Fruit fly (Drosophila melanogaster) whole organism, embryonic: ENCODE results near the gene CG46465.

Source experiments
- CG10209 ChIP-seq: fragments of 200-800 bp; sonication (Bioruptor generic); optimal IDR thresholded peaks from 3 replicates; lab custom pipeline; 2017; ENCODE audit warnings: missing biosample characterization, mild to moderate bottlenecking, missing genetic modification characterization, missing genetic modification reagents
- CG10462 ChIP-seq: fragments of 200-800 bp; sonication (Bioruptor generic); optimal IDR thresholded peaks from 2 replicates; lab custom pipeline; 2016; ENCODE audit warnings: missing biosample characterization, missing genetic modification characterization
- CG11398 ChIP-seq: fragments of 200-800 bp; sonication (Bioruptor generic); optimal IDR thresholded peaks from 2 replicates; lab custom pipeline; 2016; ENCODE audit warnings: missing biosample characterization, missing genetic modification characterization
- CG12104 ChIP-seq: fragments of 200-800 bp; sonication (Bioruptor generic); optimal IDR thresholded peaks from 3 replicates; lab custom pipeline; 2016; ENCODE audit warnings: missing biosample characterization, missing genetic modification characterization
- CG12155 ChIP-seq: fragments of 200-800 bp; sonication (Bioruptor generic); optimal IDR thresholded peaks from 3 replicates; lab custom pipeline; 2016; ENCODE audit warnings: missing biosample characterization, missing genetic modification characterization
- CG12219 ChIP-seq: fragments of 200-800 bp; sonication (Bioruptor generic); optimal IDR thresholded peaks from 3 replicates; lab custom pipeline; 2018; ENCODE audit warnings: missing biosample characterization, mild to moderate bottlenecking, missing genetic modification characterization
- CG17568 ChIP-seq: fragments of 200-800 bp; sonication (Bioruptor generic); optimal IDR thresholded peaks from 2 replicates; lab custom pipeline; 2018; ENCODE audit warnings: missing biosample characterization, mild to moderate bottlenecking, missing genetic modification characterization, moderate library complexity
- CG17829 ChIP-seq: fragments of 200-800 bp; optimal IDR thresholded peaks from 2 replicates; lab custom pipeline; 2019; ENCODE audit warnings: missing biosample characterization, mild to moderate bottlenecking, missing genetic modification characterization, moderate library complexity
- CG18011 ChIP-seq: fragments of 200-800 bp; sonication (Bioruptor generic); optimal IDR thresholded peaks from 2 replicates; lab custom pipeline; 2017; ENCODE audit warnings: missing biosample characterization, missing genetic modification characterization, mild to moderate bottlenecking, moderate library complexity, missing genotype
- CG18599 ChIP-seq: fragments of 200-800 bp; sonication (Bioruptor generic); optimal IDR thresholded peaks from 3 replicates; lab custom pipeline; 2017; ENCODE audit warnings: missing biosample characterization, missing genetic modification characterization, mild to moderate bottlenecking, moderate library complexity, missing genetic modification reagents
- CG2120 ChIP-seq: fragments of 200-800 bp; sonication (Bioruptor generic); optimal IDR thresholded peaks from 3 replicates; lab custom pipeline; 2016; ENCODE audit warnings: missing biosample characterization, missing genetic modification characterization
- CG2202 ChIP-seq: fragments of 200-800 bp; sonication (Bioruptor generic); optimal IDR thresholded peaks from 2 replicates; lab custom pipeline; 2018; ENCODE audit warnings: missing biosample characterization, mild to moderate bottlenecking, missing genetic modification characterization
- CG5245 ChIP-seq: fragments of 200-800 bp; sonication (Bioruptor generic); optimal IDR thresholded peaks from 3 replicates; lab custom pipeline; 2016; ENCODE audit warnings: missing biosample characterization, missing genetic modification characterization
- CG5953 ChIP-seq: fragments of 200-800 bp; sonication (Bioruptor generic); IDR thresholded peaks from 2 replicates; pipeline ENCODE4 v1.3.6; 2022; ENCODE audit warnings: missing biosample characterization, missing genetic modification characterization
- CG6813 ChIP-seq: fragments of 200-800 bp; sonication (Bioruptor generic); optimal IDR thresholded peaks from 2 replicates; lab custom pipeline; 2017; ENCODE audit warnings: missing biosample characterization, missing genetic modification characterization, mild to moderate bottlenecking, moderate library complexity, missing genetic modification reagents
- CG8089 ChIP-seq: fragments of 200-800 bp; sonication (Bioruptor generic); optimal IDR thresholded peaks from 3 replicates; lab custom pipeline; 2016; ENCODE audit warnings: missing biosample characterization, missing genetic modification characterization
- CG8388 ChIP-seq: fragments of 200-800 bp; sonication (Bioruptor generic); optimal IDR thresholded peaks from 2 replicates; lab custom pipeline; 2019; ENCODE audit warnings: missing biosample characterization, mild to moderate bottlenecking, missing genetic modification characterization, moderate library complexity
- CTCF ChIP-seq: fragments of 200-800 bp; sonication (Bioruptor generic); optimal IDR thresholded peaks from 2 replicates; lab custom pipeline; 2017; ENCODE audit warnings: missing biosample characterization, mild to moderate bottlenecking, missing genetic modification characterization, moderate library complexity
- CkIIα-i1 ChIP-seq: fragments of 200-800 bp; sonication (Bioruptor generic); IDR thresholded peaks from 2 replicates; pipeline ENCODE4 v1.3.6; 2022; ENCODE audit warnings: missing biosample characterization, missing genetic modification characterization
- CrebB ChIP-seq: fragments of 200-800 bp; sonication (Bioruptor generic); optimal IDR thresholded peaks from 3 replicates; lab custom pipeline; 2018; ENCODE audit warnings: missing biosample characterization, mild to moderate bottlenecking, missing genetic modification characterization
- Dref ChIP-seq: fragments of 200-800 bp; sonication (Bioruptor generic); IDR thresholded peaks from 2 replicates; pipeline ENCODE4 v1.3.6; 2022; ENCODE audit warnings: missing biosample characterization, missing genetic modification characterization
- Eip74EF ChIP-seq, 2 experiments: fragments of 200-800 bp in 1 of 2; fragments of >200 bp in 1 of 2; sonication (Bioruptor generic) in 1 of 2; optimal IDR thresholded peaks; 2 replicates each; lab custom pipeline; 2017 to 2019; ENCODE audit warnings: missing biosample characterization in 2 of 2, missing genetic modification characterization in 2 of 2, mild to moderate bottlenecking in 1 of 2, moderate library complexity in 1 of 2
- Elba2 ChIP-seq: fragments of 200-800 bp; sonication (Bioruptor generic); optimal IDR thresholded peaks from 3 replicates; lab custom pipeline; 2016; ENCODE audit warnings: missing biosample characterization, missing genetic modification characterization
- HLH3B ChIP-seq: fragments of 200-800 bp; sonication (Bioruptor generic); IDR thresholded peaks from 2 replicates; pipeline ENCODE4 v1.3.6; 2022; ENCODE audit warnings: missing biosample characterization, missing genetic modification characterization
- Lpt ChIP-seq: fragments of >200 bp; optimal IDR thresholded peaks from 2 replicates; lab custom pipeline; 2018; ENCODE audit warnings: missing biosample characterization, missing genetic modification characterization
- MESR4 ChIP-seq: fragments of 200-800 bp; sonication (Bioruptor generic); optimal IDR thresholded peaks from 2 replicates; lab custom pipeline; 2018; ENCODE audit warnings: missing biosample characterization, mild to moderate bottlenecking, missing genetic modification characterization, moderate library complexity
- Max ChIP-seq: fragments of 200-800 bp; sonication (Bioruptor generic); optimal IDR thresholded peaks from 2 replicates; lab custom pipeline; 2016; ENCODE audit warnings: missing biosample characterization, mild to moderate bottlenecking, missing genetic modification characterization
- Pdp1 ChIP-seq, 2 experiments: fragments of 200-800 bp; sonication (Bioruptor generic); optimal IDR thresholded peaks; 3 replicates each; lab custom pipeline; 2016; ENCODE audit warnings: missing biosample characterization in 2 of 2, missing genetic modification characterization in 2 of 2, mild to moderate bottlenecking in 1 of 2, moderate library complexity in 1 of 2
- Sox100B ChIP-seq: fragments of 200-800 bp; sonication (Bioruptor generic); optimal IDR thresholded peaks from 3 replicates; lab custom pipeline; 2018; ENCODE audit warnings: missing biosample characterization, mild to moderate bottlenecking, missing genetic modification characterization
- Vsx1 ChIP-seq: fragments of 200-800 bp; sonication (Bioruptor generic); optimal IDR thresholded peaks from 2 replicates; lab custom pipeline; 2017; ENCODE audit warnings: missing biosample characterization, mild to moderate bottlenecking, missing genetic modification characterization, missing genetic modification reagents
- cas ChIP-seq: fragments of 200-800 bp; sonication (Bioruptor generic); IDR thresholded peaks from 2 replicates; pipeline ENCODE4 v1.3.6; 2022; ENCODE audit warnings: missing biosample characterization, missing genetic modification characterization
- chif ChIP-seq, 2 experiments: fragments of 200-800 bp; sonication (Bioruptor generic); optimal IDR thresholded peaks; 3 replicates each; lab custom pipeline; 2016; ENCODE audit warnings: missing biosample characterization in 2 of 2, missing genetic modification characterization in 2 of 2
- da ChIP-seq: fragments of 200-800 bp; sonication (Bioruptor generic); optimal IDR thresholded peaks from 2 replicates; lab custom pipeline; 2016; ENCODE audit warnings: missing biosample characterization, missing genetic modification characterization
- dmrt99B ChIP-seq: fragments of 200-800 bp; sonication (Bioruptor generic); optimal IDR thresholded peaks from 2 replicates; lab custom pipeline; 2018; ENCODE audit warnings: missing biosample characterization, mild to moderate bottlenecking, missing genetic modification characterization, moderate library complexity
- en ChIP-seq: fragments of 200-800 bp; sonication (Bioruptor generic); optimal IDR thresholded peaks from 2 replicates; lab custom pipeline; 2016; ENCODE audit warnings: missing biosample characterization, missing genetic modification characterization
- gcm ChIP-seq: fragments of 200-800 bp; sonication (Bioruptor generic); optimal IDR thresholded peaks from 2 replicates; lab custom pipeline; 2019; ENCODE audit warnings: missing biosample characterization, mild to moderate bottlenecking, missing genetic modification characterization, moderate library complexity
- gfzf ChIP-seq: fragments of 200-800 bp; sonication (Bioruptor generic); optimal IDR thresholded peaks from 2 replicates; lab custom pipeline; 2016; ENCODE audit warnings: missing biosample characterization, mild to moderate bottlenecking, missing genetic modification characterization, moderate library complexity
- hb ChIP-seq: fragments of 200-800 bp; sonication (Bioruptor generic); IDR thresholded peaks from 3 replicates; pipeline ENCODE4 v1.3.6; 2022; ENCODE audit warnings: missing biosample characterization, missing genetic modification characterization; ENCODE audit not compliant: partially characterized antibody
- klu ChIP-seq: fragments of 200-800 bp; sonication (Bioruptor generic); IDR thresholded peaks from 2 replicates; pipeline ENCODE4 v1.3.6; 2022; ENCODE audit warnings: missing biosample characterization, missing genetic modification characterization
- nau ChIP-seq: fragments of 200-800 bp; sonication (Bioruptor generic); optimal IDR thresholded peaks from 3 replicates; lab custom pipeline; 2017; ENCODE audit warnings: missing biosample characterization, mild to moderate bottlenecking, missing genetic modification characterization, missing genetic modification reagents
- ranshi ChIP-seq: fragments of 200-800 bp; sonication (Bioruptor generic); IDR thresholded peaks from 2 replicates; pipeline ENCODE4 v1.3.6; 2022; ENCODE audit warnings: missing biosample characterization, missing genetic modification characterization
- sens ChIP-seq: fragments of 200-800 bp; sonication (Bioruptor generic); peaks from one replicate; lab custom pipeline; 2016; ENCODE audit warnings: missing biosample characterization, missing genetic modification characterization
- sim ChIP-seq: fragments of 200-800 bp; sonication (Bioruptor generic); IDR thresholded peaks from 2 replicates; pipeline ENCODE4 v1.3.6; 2022; ENCODE audit warnings: missing biosample characterization, missing genetic modification characterization
- slou ChIP-seq: fragments of 200-800 bp; sonication (Bioruptor generic); optimal IDR thresholded peaks from 3 replicates; lab custom pipeline; 2016; ENCODE audit warnings: missing biosample characterization, missing genetic modification characterization
- so ChIP-seq: fragments of 200-800 bp; sonication (Bioruptor generic); IDR thresholded peaks from 3 replicates; pipeline ENCODE4 v1.3.6; 2022; ENCODE audit warnings: missing biosample characterization, missing genetic modification characterization
- tio ChIP-seq: fragments of 200-800 bp; sonication (Bioruptor generic); optimal IDR thresholded peaks from 2 replicates; lab custom pipeline; 2017; ENCODE audit warnings: missing biosample characterization, missing genetic modification characterization, inconsistent platforms
- tna ChIP-seq: fragments of 200-800 bp; sonication (Bioruptor generic); IDR thresholded peaks from 2 replicates; pipeline ENCODE4 v1.3.6; 2022; ENCODE audit warnings: missing biosample characterization, missing genetic modification characterization; ENCODE audit not compliant: partially characterized antibody
- vnd ChIP-seq: fragments of 200-800 bp; sonication (Bioruptor generic); IDR thresholded peaks from 3 replicates; pipeline ENCODE4 v1.3.6; 2022; ENCODE audit warnings: missing biosample characterization, missing genetic modification characterization; ENCODE audit not compliant: partially characterized antibody
- vvl ChIP-seq: fragments of 200-800 bp; sonication (Bioruptor generic); IDR thresholded peaks from 2 replicates; pipeline ENCODE4 v1.3.6; 2022; ENCODE audit warnings: missing biosample characterization, missing genetic modification characterization
- zf30C ChIP-seq: fragments of 200-800 bp; sonication (Bioruptor generic); optimal IDR thresholded peaks from 3 replicates; lab custom pipeline; 2018; ENCODE audit warnings: missing biosample characterization, mild to moderate bottlenecking, missing genetic modification characterization
- zfh2 ChIP-seq: fragments of 200-800 bp; sonication (Bioruptor generic); optimal IDR thresholded peaks from 2 replicates; lab custom pipeline; 2016; ENCODE audit warnings: missing biosample characterization, missing genetic modification characterization

Gene CG46465

dm6 chr2L:18966214-18966556 lies 26.1 kb upstream of the CG46465 start (continued):
- TF ChIP-seq Pdp1 (GFP tag; optimal IDR thresholded peaks at IDR 0.05; lab: Kevin White, UChicago) = peak; percentile 21 to 61
- peak; percentile 19 for TF ChIP-seq CG5245 (GFP tag; lab: Kevin White, UChicago)
- TF ChIP-seq Lpt (GFP tag; lab: Kevin White, UChicago) = no peak
- TF ChIP-seq sens (GFP tag; lab: Kevin White, UChicago) = peak; percentile 85
- TF ChIP-seq sim (GFP tag; lab: Robert Waterston, UW) = peak; percentile 49; the same call in 1 of the 2 replicates
- TF ChIP-seq tna (GFP tag; lab: Robert Waterston, UW) = no peak
- no peak for TF ChIP-seq da (GFP tag; lab: Kevin White, UChicago)
- TF ChIP-seq CG18011 (GFP tag; lab: Kevin White, UChicago) = peak; percentile 31
- TF ChIP-seq cas (GFP tag; lab: Robert Waterston, UW) = peak; percentile 86
- peak; percentile 80 for TF ChIP-seq klu (GFP tag; lab: Robert Waterston, UW)
- TF ChIP-seq CG5953 = peak; percentile 24; the same call in 1 of the 2 replicates
- TF ChIP-seq HLH3B = peak; percentile 84
- peak; percentile 54 for TF ChIP-seq CG12104
- TF ChIP-seq CTCF (GFP tag; lab: Kevin White, UChicago) = no peak
- TF ChIP-seq dmrt99B (tag; lab: Kevin White, UChicago) = peak; percentile 76
- no peak for TF ChIP-seq hb
- peak; percentile 88 for TF ChIP-seq so (GFP tag; lab: Robert Waterston, UW)
- peak; percentile 68 for TF ChIP-seq CG10209
- peak; percentile 26 for TF ChIP-seq gcm
- peak; percentile 67; the same call in 1 of the 2 replicates for TF ChIP-seq CkIIα-i1 (GFP tag; lab: Robert Waterston, UW)
- peak; percentile 5 to 33 for TF ChIP-seq chif (GFP tag; optimal IDR thresholded peaks at IDR 0.05; lab: Kevin White, UChicago)
- TF ChIP-seq CG8089 (GFP tag; lab: Kevin White, UChicago) = peak; percentile 37
- peak; percentile 37 for TF ChIP-seq Vsx1 (GFP tag; lab: Kevin White, UChicago)
- peak; percentile 63 for TF ChIP-seq slou (GFP tag; lab: Kevin White, UChicago)
- peak; percentile 84 for TF ChIP-seq ranshi (GFP tag; lab: Robert Waterston, UW)
- no peak for TF ChIP-seq CG11398 (GFP tag; lab: Kevin White, UChicago)
- TF ChIP-seq CG17829 (tag; lab: Kevin White, UChicago) = peak; percentile 75
- peak; percentile 59 for TF ChIP-seq CG12155 (GFP tag; lab: Kevin White, UChicago)
- TF ChIP-seq vvl (GFP tag; lab: Robert Waterston, UW) = peak; percentile 92
- TF ChIP-seq CrebB = peak; percentile 29
- peak; percentile 69 for TF ChIP-seq zf30C (GFP tag; lab: Kevin White, UChicago)
- no peak for TF ChIP-seq vnd
- TF ChIP-seq tio (GFP tag; lab: Kevin White, UChicago) = peak; percentile 67
- TF ChIP-seq CG6813 (GFP tag; lab: Kevin White, UChicago) = peak; percentile 74
- peak; percentile 57 for TF ChIP-seq CG8388 (GFP tag; lab: Kevin White, UChicago)
- TF ChIP-seq Dref (GFP tag; lab: Robert Waterston, UW) = peak; percentile 35; the same call in 1 of the 2 replicates
- peak; percentile 69 for TF ChIP-seq Max (GFP tag; lab: Kevin White, UChicago)
- peak; percentile 0 for TF ChIP-seq CG10462 (GFP tag; lab: Kevin White, UChicago)
- TF ChIP-seq MESR4 (GFP tag; lab: Kevin White, UChicago) = no peak
- peak; percentile 16 for TF ChIP-seq Sox100B (GFP tag; lab: Kevin White, UChicago)
- TF ChIP-seq CG2120 = peak; percentile 86
- no peak for TF ChIP-seq en (GFP tag; lab: Kevin White, UChicago)
- peak; percentile 93 for TF ChIP-seq CG18599 (GFP tag; lab: Kevin White, UChicago)
- no peak for TF ChIP-seq CG2202 (tag; lab: Kevin White, UChicago)
- no peak for TF ChIP-seq gfzf (GFP tag; lab: Kevin White, UChicago)
- TF ChIP-seq nau = no peak
- TF ChIP-seq CG12219 (GFP tag; lab: Kevin White, UChicago) = peak; percentile 37
- TF ChIP-seq zfh2 = peak; percentile 55
- TF ChIP-seq Eip74EF (GFP tag; optimal IDR thresholded peaks at IDR 0.05; lab: Kevin White, UChicago) = peak in 1 of 2 experiments; percentile 28
- peak; percentile 63 for TF ChIP-seq CG17568 (GFP tag; lab: Kevin White, UChicago)
- peak; percentile 13 for TF ChIP-seq Elba2 (GFP tag; lab: Kevin White, UChicago)
